Worm (Caenorhabditis elegans): Measurements from ENCODE around the gene Y116A8C.23.

DNA sequence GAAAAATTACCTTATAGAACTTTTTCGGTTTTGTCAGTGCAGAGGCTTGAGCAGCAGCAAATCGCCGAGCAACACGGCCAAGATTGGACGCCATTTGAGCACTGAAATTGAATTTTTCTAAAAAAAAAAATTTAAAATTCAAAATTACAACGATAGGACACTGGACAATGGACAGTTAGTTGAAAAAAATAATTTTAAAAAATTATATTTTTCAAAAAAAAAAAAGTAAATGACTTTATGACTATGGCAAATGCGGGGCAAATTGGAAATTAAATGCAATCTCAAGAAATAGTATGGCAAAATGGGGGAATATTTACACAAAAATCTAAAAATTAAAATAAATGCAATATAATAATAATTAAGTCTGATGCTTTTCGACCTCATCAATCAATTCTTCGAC is 42.8 kb downstream of the Y116A8C.23 start, which contains the start of gene Y116A8C.27:
- TF ChIP-seq hlh-8 (tag; optimal IDR thresholded peaks at IDR 0.05) (no peak), F13H6.1 (tag; optimal IDR thresholded peaks at IDR 0.05) (no peak), pha-4 (tag; optimal IDR thresholded peaks at IDR 0.05) (no peak), elt-4 (tag; optimal IDR thresholded peaks at IDR 0.05) (no peak), hlh-13 (GFP tag; optimal IDR thresholded peaks at IDR 0.05) (no peak), tbx-2 (tag; optimal IDR thresholded peaks at IDR 0.05) (no peak), tbx-7 (tag; optimal IDR thresholded peaks at IDR 0.05) (no peak), ceh-9 (tag; optimal IDR thresholded peaks at IDR 0.05) (no peak), pqm-1 (tag; optimal IDR thresholded peaks at IDR 0.05) (no peak), fkh-10 (GFP tag; optimal IDR thresholded peaks at IDR 0.05) (no peak), sox-4 (tag; optimal IDR thresholded peaks at IDR 0.05) (no peak)

Measured in whole organism, late embryonic.